Fruit fly (Drosophila melanogaster) Kc167 (cell line): ENCODE data around the gene tHMG1.

ENCODE experiments used
- h ChIP-seq: fragments of >200 bp; optimal IDR thresholded peaks from 3 replicates; lab custom pipeline; 2018; ENCODE audit warnings: missing external identifiers
- insv ChIP-seq: fragments of >200 bp; optimal IDR thresholded peaks from 3 replicates; lab custom pipeline; 2018; ENCODE audit warnings: missing external identifiers
- psq ChIP-seq: fragments of >200 bp; optimal IDR thresholded peaks from 2 replicates; lab custom pipeline; 2017; ENCODE audit warnings: missing external identifiers
- ttk ChIP-seq: sonication (Bioruptor generic); optimal IDR thresholded peaks from 2 replicates; lab custom pipeline; 2017; ENCODE audit warnings: missing external identifiers

dm6 chr3R:22533973-22534931, 42.6 kb downstream of the tHMG1 start:
- TF ChIP-seq ttk (lab: Kevin White, UChicago), result no peak
- TF ChIP-seq insv (lab: Kevin White, UChicago), result no peak
- TF ChIP-seq psq (lab: Kevin White, UChicago), result no peak
- TF ChIP-seq h (lab: Kevin White, UChicago), result no peak
